Worm (Caenorhabditis elegans) whole organism, L4 larva: ENCODE data around the gene cox-14.
A peak's percentile ranks its signal among the peaks of the same experiment; 100 is the strongest.

ENCODE experiments used
- D1046.2 ChIP-seq: fragments of 200-800 bp; sonication (Bioruptor generic); IDR thresholded peaks from 2 replicates; pipeline ENCODE4 v1.3.6; 2022; ENCODE audit warnings: missing genetic modification characterization, missing compliant biosample characterization
- F26F4.8 ChIP-seq: fragments of 200-800 bp; sonication (Bioruptor generic); conservative IDR thresholded peaks from 2 replicates; pipeline ENCODE4 v1.3.6; 2022; ENCODE audit warnings: missing genetic modification characterization, missing compliant biosample characterization
- F37D6.2 ChIP-seq: sonication (generic microtip); optimal IDR thresholded peaks from 2 replicates; lab custom pipeline; 2016; ENCODE audit warnings: mild to moderate bottlenecking, missing genetic modification characterization, missing compliant biosample characterization
- F44E2.7 ChIP-seq: fragments of 200-800 bp; sonication (Bioruptor generic); IDR thresholded peaks from 2 replicates; pipeline ENCODE4 v2.1.2; 2022; ENCODE audit warnings: missing genetic modification characterization, missing compliant biosample characterization
- T26A8.4 ChIP-seq: fragments of 200-800 bp; sonication (Bioruptor generic); IDR thresholded peaks from 2 replicates; pipeline ENCODE4 v1.3.6; 2022; ENCODE audit warnings: missing genetic modification characterization, missing compliant biosample characterization
- ZK546.5 ChIP-seq, 2 experiments: sonication (generic microtip); optimal IDR thresholded peaks; 2 replicates each; lab custom pipeline; 2017; ENCODE audit warnings: missing biosample characterization in 2 of 2, missing genetic modification characterization in 2 of 2
- aha-1 ChIP-seq: fragments of 150-350 bp; peaks from one replicate; lab custom pipeline; 2014; ENCODE audit warnings: missing biosample characterization, missing genetic modification characterization
- ama-1 ChIP-seq: fragments of 150-350 bp; optimal IDR thresholded peaks from 2 replicates; lab custom pipeline; 2014; ENCODE audit warnings: inconsistent platforms, mixed read lengths
- ceh-20 ChIP-seq: fragments of 200-800 bp; sonication (Bioruptor generic); IDR thresholded peaks from 2 replicates; pipeline ENCODE4 v1.3.6; 2022; ENCODE audit warnings: missing genetic modification reagents, missing genetic modification characterization, missing compliant biosample characterization
- ceh-32 ChIP-seq: sonication (generic microtip); optimal IDR thresholded peaks from 2 replicates; lab custom pipeline; 2016; ENCODE audit warnings: mild to moderate bottlenecking, missing genetic modification characterization, missing compliant biosample characterization; ENCODE audit not compliant: poor library complexity
- ceh-82 ChIP-seq: sonication (generic microtip); optimal IDR thresholded peaks from 2 replicates; lab custom pipeline; 2017; ENCODE audit warnings: missing biosample characterization, missing genetic modification characterization
- ces-1 ChIP-seq: fragments of 150-350 bp; sonication (generic microtip); optimal IDR thresholded peaks from 4 replicates; lab custom pipeline; 2014; ENCODE audit warnings: missing biosample characterization, missing genetic modification reagents, missing genetic modification characterization
- daf-16 ChIP-seq, 3 experiments: sonication (generic microtip); optimal IDR thresholded peaks; 2 replicates each; lab custom pipeline; 2016 to 2017; ENCODE audit warnings: missing genetic modification characterization in 3 of 3, missing genetic modification reagents in 3 of 3, mild to moderate bottlenecking in 2 of 3, missing compliant biosample characterization in 2 of 3, missing biosample characterization in 1 of 3, moderate library complexity in 1 of 3
- daf-8 ChIP-seq: fragments of 200-800 bp; sonication (Bioruptor generic); IDR thresholded peaks from 2 replicates; pipeline ENCODE4 v1.3.6; 2022; ENCODE audit warnings: missing genetic modification characterization, missing compliant biosample characterization
- dmd-8 ChIP-seq: fragments of 200-800 bp; sonication (Bioruptor generic); IDR thresholded peaks from 2 replicates; pipeline ENCODE4 v1.3.6; 2022; ENCODE audit warnings: missing genetic modification characterization, missing compliant biosample characterization
- dpl-1 ChIP-seq: fragments of 150-350 bp; optimal IDR thresholded peaks from 2 replicates; lab custom pipeline; 2014; ENCODE audit warnings: missing biosample characterization, missing genetic modification reagents, missing genetic modification characterization
- dve-1 ChIP-seq: sonication (generic microtip); optimal IDR thresholded peaks from 2 replicates; lab custom pipeline; 2017; ENCODE audit warnings: antibody characterized with exemption, mild to moderate bottlenecking, missing genetic modification characterization, missing compliant biosample characterization; ENCODE audit not compliant: insufficient read depth
- egl-27 ChIP-seq: sonication (generic microtip); optimal IDR thresholded peaks from 3 replicates; lab custom pipeline; 2017; ENCODE audit warnings: missing biosample characterization, missing genetic modification reagents, missing genetic modification characterization
- egl-43 ChIP-seq: fragments of 200-800 bp; sonication (Bioruptor generic); IDR thresholded peaks from 2 replicates; pipeline ENCODE4 v1.3.6; 2022; ENCODE audit warnings: missing genetic modification reagents, missing genetic modification characterization, missing compliant biosample characterization
- fkh-10 ChIP-seq: fragments of 150-350 bp; optimal IDR thresholded peaks from 2 replicates; lab custom pipeline; 2014; ENCODE audit warnings: missing biosample characterization, missing genetic modification reagents, missing genetic modification characterization
- hmg-1.1 ChIP-seq: fragments of 200-800 bp; sonication (Bioruptor generic); IDR thresholded peaks from 2 replicates; pipeline ENCODE4 v1.3.6; 2022; ENCODE audit warnings: missing genetic modification reagents, missing genetic modification characterization, missing compliant biosample characterization
- jun-1 ChIP-seq: fragments of 150-350 bp; optimal IDR thresholded peaks from 2 replicates; lab custom pipeline; 2014; ENCODE audit warnings: missing biosample characterization, missing genetic modification reagents, missing genetic modification characterization
- lin-13 ChIP-seq: fragments of 150-350 bp; optimal IDR thresholded peaks from 2 replicates; lab custom pipeline; 2014; ENCODE audit warnings: missing biosample characterization, missing genetic modification reagents, missing genetic modification characterization
- lin-29 ChIP-seq: fragments of 200-800 bp; sonication (Bioruptor generic); IDR thresholded peaks from 2 replicates; pipeline ENCODE4 v1.3.6; 2022; ENCODE audit warnings: missing genetic modification reagents, missing genetic modification characterization, missing compliant biosample characterization
- lin-38 ChIP-seq: fragments of 200-800 bp; sonication (Bioruptor generic); IDR thresholded peaks from 2 replicates; pipeline ENCODE4 v1.3.6; 2022; ENCODE audit warnings: missing genetic modification reagents, missing genetic modification characterization, missing compliant biosample characterization
- lsy-2 ChIP-seq, 2 experiments: fragments of 150-350 bp in 1 of 2; sonication (generic microtip) in 1 of 2; optimal IDR thresholded peaks; 2 replicates each; lab custom pipeline; 2014 to 2017; ENCODE audit warnings: missing biosample characterization in 2 of 2, missing genetic modification characterization in 2 of 2
- madf-5 ChIP-seq, 2 experiments: fragments of 200-800 bp; sonication (Bioruptor generic); IDR thresholded peaks; 2 replicates each; pipeline ENCODE4 v1.3.6; 2022; ENCODE audit warnings: missing compliant biosample characterization in 2 of 2, missing genetic modification characterization in 2 of 2
- mdl-1 ChIP-seq, 2 experiments: fragments of 150-350 bp in 1 of 2; sonication (generic microtip) in 1 of 2; optimal IDR thresholded peaks; 2 replicates each; lab custom pipeline; 2014 to 2017; ENCODE audit warnings: missing biosample characterization in 2 of 2, missing genetic modification characterization in 2 of 2
- mdt-29 ChIP-seq: fragments of 200-800 bp; sonication (Bioruptor generic); IDR thresholded peaks from 2 replicates; pipeline ENCODE4 v1.3.6; 2022; ENCODE audit warnings: missing genetic modification reagents, missing genetic modification characterization, missing compliant biosample characterization
- mep-1 ChIP-seq: fragments of 150-350 bp; sonication (generic microtip); optimal IDR thresholded peaks from 3 replicates; lab custom pipeline; 2014; ENCODE audit warnings: missing biosample characterization, missing genetic modification characterization
- mes-2 ChIP-seq: sonication (generic microtip); optimal IDR thresholded peaks from 2 replicates; lab custom pipeline; 2016; ENCODE audit warnings: missing genotype, mild to moderate bottlenecking, missing genetic modification characterization, missing compliant biosample characterization; ENCODE audit not compliant: poor library complexity, severe bottlenecking
- mxl-2 ChIP-seq: fragments of 200-800 bp; sonication (Bioruptor generic); conservative IDR thresholded peaks from 2 replicates; pipeline ENCODE4 v1.3.6; 2022; ENCODE audit warnings: missing genetic modification reagents, missing genetic modification characterization, missing compliant biosample characterization
- nhr-102 ChIP-seq: sonication (generic microtip); optimal IDR thresholded peaks from 2 replicates; lab custom pipeline; 2016; ENCODE audit warnings: mild to moderate bottlenecking, missing genetic modification characterization, moderate library complexity, missing compliant biosample characterization
- nhr-11 ChIP-seq: fragments of 150-350 bp; optimal IDR thresholded peaks from 2 replicates; lab custom pipeline; 2014; ENCODE audit warnings: missing biosample characterization, missing genetic modification characterization
- nhr-25 ChIP-seq: sonication (generic microtip); optimal IDR thresholded peaks from 2 replicates; lab custom pipeline; 2017; ENCODE audit warnings: missing genetic modification characterization, mild to moderate bottlenecking, missing compliant biosample characterization, antibody characterized with exemption, moderate library complexity, borderline replicate concordance; ENCODE audit not compliant: insufficient read depth
- nhr-28 ChIP-seq: fragments of 150-350 bp; optimal IDR thresholded peaks from 2 replicates; lab custom pipeline; 2014; ENCODE audit warnings: missing biosample characterization, missing genetic modification characterization
- nhr-42 ChIP-seq: fragments of 200-800 bp; sonication (Bioruptor generic); IDR thresholded peaks from 2 replicates; pipeline ENCODE4 v1.3.6; 2022; ENCODE audit warnings: missing genetic modification characterization, missing compliant biosample characterization
- nhr-48 ChIP-seq: sonication (generic microtip); optimal IDR thresholded peaks from 2 replicates; lab custom pipeline; 2016; ENCODE audit warnings: mild to moderate bottlenecking, missing genetic modification characterization, missing compliant biosample characterization
- nhr-6 ChIP-seq: fragments of 150-350 bp; optimal IDR thresholded peaks from 2 replicates; lab custom pipeline; 2014; ENCODE audit warnings: missing biosample characterization, missing genetic modification characterization
- nhr-77 ChIP-seq: fragments of 150-350 bp; optimal IDR thresholded peaks from 2 replicates; lab custom pipeline; 2014; ENCODE audit warnings: missing biosample characterization, missing genetic modification characterization
- pha-4 ChIP-seq, 2 experiments: fragments of 150-350 bp in 1 of 2; fragments of 200-800 bp in 1 of 2; sonication (Bioruptor generic) in 1 of 2; IDR thresholded peaks in 1 of 2; optimal IDR thresholded peaks in 1 of 2; 2 replicates each; pipeline versions ENCODE4 v1.3.6 to Lab custom; 2014 to 2022; ENCODE audit warnings: missing genetic modification characterization in 2 of 2, missing genetic modification reagents in 2 of 2, missing biosample characterization in 1 of 2, missing compliant biosample characterization in 1 of 2
- php-3 ChIP-seq: fragments of 200-800 bp; sonication (Bioruptor generic); IDR thresholded peaks from 2 replicates; pipeline ENCODE4 v1.3.6; 2022; ENCODE audit warnings: missing genetic modification reagents, missing genetic modification characterization, missing compliant biosample characterization
- rbr-2 ChIP-seq: sonication (generic microtip); optimal IDR thresholded peaks from 2 replicates; lab custom pipeline; 2016; ENCODE audit warnings: missing genotype, missing genetic modification characterization, missing compliant biosample characterization
- saeg-2 ChIP-seq: fragments of 200-800 bp; sonication (Bioruptor generic); IDR thresholded peaks from 2 replicates; pipeline ENCODE4 v1.3.6; 2022; ENCODE audit warnings: missing genetic modification reagents, missing genetic modification characterization, missing compliant biosample characterization
- skn-1 ChIP-seq: fragments of 150-350 bp; optimal IDR thresholded peaks from 2 replicates; lab custom pipeline; 2014; ENCODE audit warnings: missing biosample characterization, missing genetic modification characterization
- snpc-4 ChIP-seq: fragments of 150-350 bp; optimal IDR thresholded peaks from 2 replicates; lab custom pipeline; 2014; ENCODE audit warnings: missing biosample characterization, missing genetic modification characterization
- spr-3 ChIP-seq: fragments of 200-800 bp; sonication (Bioruptor generic); optimal IDR thresholded peaks from 2 replicates; lab custom pipeline; 2018; ENCODE audit warnings: mild to moderate bottlenecking, missing genetic modification characterization, missing compliant biosample characterization
- unc-130 ChIP-seq: sonication (generic microtip); optimal IDR thresholded peaks from 2 replicates; lab custom pipeline; 2016; ENCODE audit warnings: missing genetic modification reagents, missing genetic modification characterization, missing compliant biosample characterization
- unc-39 ChIP-seq: sonication (generic microtip); optimal IDR thresholded peaks from 2 replicates; lab custom pipeline; 2017; ENCODE audit warnings: missing biosample characterization, missing genetic modification characterization
- zag-1 ChIP-seq: fragments of 150-350 bp; optimal IDR thresholded peaks from 2 replicates; lab custom pipeline; 2014; ENCODE audit warnings: missing biosample characterization, missing genetic modification characterization
- zip-11 ChIP-seq: fragments of 200-800 bp; sonication (Bioruptor generic); IDR thresholded peaks from 2 replicates; pipeline ENCODE4 v1.3.6; 2022; ENCODE audit warnings: missing genetic modification characterization, missing compliant biosample characterization
- ztf-7 ChIP-seq: fragments of 150-350 bp; optimal IDR thresholded peaks from 2 replicates; lab custom pipeline; 2014; ENCODE audit warnings: missing biosample characterization, missing genetic modification characterization

The cox-14 gene

DNA sequence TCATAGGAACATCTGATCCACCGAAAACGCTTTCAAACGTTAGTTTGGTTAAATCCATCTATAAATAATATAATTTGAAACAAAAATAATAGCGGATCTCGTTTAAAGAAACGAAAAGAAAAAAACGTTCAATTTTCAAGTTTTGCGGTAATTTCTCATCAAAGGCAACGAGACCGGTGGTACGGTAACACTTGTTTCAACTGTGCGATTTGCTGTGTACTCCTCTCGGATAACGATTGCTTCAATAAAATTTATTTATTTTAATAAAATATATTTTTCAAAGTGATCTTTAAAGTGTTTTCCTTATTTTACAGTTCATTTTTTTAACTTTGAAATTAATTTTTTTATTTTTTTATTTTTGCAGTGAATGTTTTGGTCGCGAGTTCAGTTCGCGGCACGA lies at the start of gene cox-14, which contains the start of gene rde-4:
cox-14 (plus strand) TSS at position 356 of the 400 bp plus-strand sequence.
rde-4 (minus strand) TSS at position 60 of the 400 bp plus-strand sequence.
- TF ChIP-seq nhr-25 (tag; lab: Kevin White, UChicago), result no peak
- peak; percentile 96 to 100 for TF ChIP-seq lsy-2 (tag; optimal IDR thresholded peaks at IDR 0.05; lab: Kevin White, UChicago)
- no peak for TF ChIP-seq F26F4.8 (GFP tag; lab: Robert Waterston, UW)
- TF ChIP-seq ceh-32 (tag; lab: Kevin White, UChicago), result no peak
- TF ChIP-seq pha-4 (GFP tag; IDR thresholded peaks at IDR 0.05; lab: Robert Waterston, UW), result no peak
- TF ChIP-seq pha-4 (tag; optimal IDR thresholded peaks at IDR 0.05; lab: Kevin White, UChicago), result peak; percentile 57
- peak; percentile 73 for TF ChIP-seq ztf-7 (tag; lab: Kevin White, UChicago)
- no peak for TF ChIP-seq hmg-1.1 (GFP tag; lab: Robert Waterston, UW)
- TF ChIP-seq nhr-11 (tag; lab: Kevin White, UChicago), result no peak
- TF ChIP-seq unc-130, result peak; percentile 56
- TF ChIP-seq nhr-102 (tag; lab: Kevin White, UChicago), result peak; percentile 34
- no peak for TF ChIP-seq skn-1 (tag; lab: Kevin White, UChicago)
- no peak for TF ChIP-seq madf-5 (GFP tag; IDR thresholded peaks at IDR 0.05; lab: Robert Waterston, UW)
- TF ChIP-seq lin-29 (GFP tag; lab: Robert Waterston, UW), result no peak
- peak; percentile 66 for TF ChIP-seq nhr-77
- TF ChIP-seq nhr-42 (GFP tag; lab: Robert Waterston, UW), result no peak
- no peak for TF ChIP-seq mdt-29 (GFP tag; lab: Robert Waterston, UW)
- no peak for TF ChIP-seq saeg-2 (GFP tag; lab: Robert Waterston, UW)
- TF ChIP-seq egl-43 (GFP tag; lab: Robert Waterston, UW), result no peak
- TF ChIP-seq php-3 (GFP tag; lab: Robert Waterston, UW), result no peak
- no peak for TF ChIP-seq nhr-48 (tag; lab: Kevin White, UChicago)
- TF ChIP-seq F37D6.2, result peak; percentile 30
- no peak for TF ChIP-seq dmd-8 (GFP tag; lab: Robert Waterston, UW)
- TF ChIP-seq snpc-4 (tag; lab: Kevin White, UChicago), result no peak
- TF ChIP-seq lin-13 (GFP tag; lab: Kevin White, UChicago), result peak; percentile 68
- peak; percentile 64 for TF ChIP-seq aha-1 (tag; lab: Kevin White, UChicago)
- TF ChIP-seq ceh-82 (tag; lab: Kevin White, UChicago), result no peak
- TF ChIP-seq ZK546.5 (tag; optimal IDR thresholded peaks at IDR 0.05; lab: Kevin White, UChicago), result no peak
- TF ChIP-seq D1046.2, result no peak
- TF ChIP-seq jun-1 (tag; lab: Kevin White, UChicago), result no peak
- peak in 1 of 2 experiments; percentile 17 for TF ChIP-seq mdl-1 (tag; optimal IDR thresholded peaks at IDR 0.05; lab: Kevin White, UChicago)
- TF ChIP-seq T26A8.4 (GFP tag; lab: Robert Waterston, UW), result no peak
- TF ChIP-seq spr-3 (GFP tag; lab: Kevin White, UChicago), result no peak
- no peak for TF ChIP-seq F44E2.7 (GFP tag; lab: Robert Waterston, UW)
- no peak for TF ChIP-seq zip-11 (GFP tag; lab: Robert Waterston, UW)
- no peak for TF ChIP-seq ces-1 (GFP tag; lab: Kevin White, UChicago)
- no peak for TF ChIP-seq lin-38 (GFP tag; lab: Robert Waterston, UW)
- TF ChIP-seq ceh-20, result no peak
- peak; percentile 78 for TF ChIP-seq dve-1 (tag; lab: Kevin White, UChicago)
- TF ChIP-seq mep-1 (tag; lab: Kevin White, UChicago), result peak; percentile 89
- TF ChIP-seq nhr-6 (tag; lab: Kevin White, UChicago), result peak; percentile 84
- no peak for TF ChIP-seq mxl-2 (GFP tag; lab: Robert Waterston, UW)
- no peak for TF ChIP-seq daf-16 (GFP tag; optimal IDR thresholded peaks at IDR 0.05; lab: Kevin White, UChicago)
- TF ChIP-seq daf-16 (tag; optimal IDR thresholded peaks at IDR 0.05; lab: Kevin White, UChicago), result peak; percentile 78
- peak; percentile 68 for TF ChIP-seq nhr-28 (tag; lab: Kevin White, UChicago)
- peak; percentile 23 for TF ChIP-seq fkh-10 (GFP tag; lab: Kevin White, UChicago)
- TF ChIP-seq ama-1, result peak; percentile 18
- no peak for TF ChIP-seq daf-8 (GFP tag; lab: Robert Waterston, UW)
- peak; percentile 93 for TF ChIP-seq dpl-1
- peak; percentile 9 for TF ChIP-seq egl-27 (tag; lab: Kevin White, UChicago)
- no peak for TF ChIP-seq zag-1 (tag; lab: Kevin White, UChicago)
- TF ChIP-seq rbr-2, result peak; percentile 73
- no peak for TF ChIP-seq unc-39 (tag; lab: Kevin White, UChicago)
- TF ChIP-seq mes-2, result no peak
